Worm (Caenorhabditis elegans): Measurements from ENCODE around the gene ptp-4A2.

The ptp-4A2 gene

DNA sequence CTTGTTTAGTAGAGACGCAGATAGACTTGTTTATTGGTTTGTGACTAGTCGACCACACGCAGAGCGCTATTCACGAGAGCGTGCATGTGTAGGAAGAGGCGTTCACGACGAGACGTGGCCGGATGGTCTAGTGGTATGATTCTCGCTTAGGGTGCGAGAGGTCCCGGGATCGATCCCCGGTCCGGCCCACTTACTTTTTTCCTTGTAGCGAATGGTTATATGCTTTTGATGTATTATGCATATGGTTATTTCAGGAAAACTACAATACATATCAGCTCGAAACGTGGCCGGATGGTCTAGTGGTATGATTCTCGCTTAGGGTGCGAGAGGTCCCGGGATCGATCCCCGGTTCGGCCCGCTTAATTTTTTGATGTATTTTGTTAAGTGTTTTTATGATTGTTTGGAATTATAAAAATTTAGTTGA is 26.9 kb upstream of the ptp-4A2 start:
- peak; percentile 71 for TF ChIP-seq hlh-30 (tag; optimal IDR thresholded peaks at IDR 0.05; ENCODE audit: insufficient read depth)
- TF ChIP-seq dmd-8 (GFP tag; IDR thresholded peaks at IDR 0.05) = peak; percentile 84
- TF ChIP-seq aha-1 (tag) = peak; percentile 97
- TF ChIP-seq hif-1 (tag; optimal IDR thresholded peaks at IDR 0.05) = peak; percentile 18 to 60
- TF ChIP-seq nhr-77 (tag; optimal IDR thresholded peaks at IDR 0.05) = peak; percentile 66
- TF ChIP-seq unc-62 (GFP tag; optimal IDR thresholded peaks at IDR 0.05 in 1 of 2) = peak in 1 of 2 experiments; percentile 87
- no peak for TF ChIP-seq unc-62 (tag; optimal IDR thresholded peaks at IDR 0.05)
- TF ChIP-seq D1046.2 (GFP tag; IDR thresholded peaks at IDR 0.05) = peak; percentile 85
- TF ChIP-seq ztf-11 (tag; optimal IDR thresholded peaks at IDR 0.05) = no peak
- peak; percentile 62 for TF ChIP-seq unc-130 (GFP tag; optimal IDR thresholded peaks at IDR 0.05)
- TF ChIP-seq nhr-237 (tag; optimal IDR thresholded peaks at IDR 0.05) = no peak
- TF ChIP-seq nhr-6 (tag; optimal IDR thresholded peaks at IDR 0.05) = peak; percentile 63
- peak; percentile 9 for TF ChIP-seq zip-2 (tag; optimal IDR thresholded peaks at IDR 0.05)
- TF ChIP-seq zag-1 (tag; optimal IDR thresholded peaks at IDR 0.05) = no peak
- TF ChIP-seq pha-4 (GFP tag; IDR thresholded peaks at IDR 0.05) = peak; percentile 88
- TF ChIP-seq pha-4 (tag; optimal IDR thresholded peaks at IDR 0.05) = no peak
- TF ChIP-seq lsy-2 (tag; optimal IDR thresholded peaks at IDR 0.05) = peak; percentile 34 to 67
- TF ChIP-seq ceh-44 (GFP tag; IDR thresholded peaks at IDR 0.05) = peak; percentile 44; the same call in 1 of the 2 replicates
- TF ChIP-seq sdz-12 (GFP tag; optimal IDR thresholded peaks at IDR 0.05) = peak; percentile 69
- peak; percentile 62 for TF ChIP-seq nhr-102 (tag; optimal IDR thresholded peaks at IDR 0.05)
- peak; percentile 94 for TF ChIP-seq tra-1 (GFP tag; IDR thresholded peaks at IDR 0.05)
- peak; percentile 88 for TF ChIP-seq vab-7 (GFP tag; IDR thresholded peaks at IDR 0.05)
- TF ChIP-seq ztf-7 (tag; optimal IDR thresholded peaks at IDR 0.05) = peak; percentile 14
- TF ChIP-seq ctbp-1 (GFP tag; IDR thresholded peaks at IDR 0.05) = peak; percentile 89
- peak; percentile 39; the same call in 1 of the 2 replicates for TF ChIP-seq lin-1 (GFP tag; IDR thresholded peaks at IDR 0.05)
- peak; percentile 76 for TF ChIP-seq mes-2 (tag; optimal IDR thresholded peaks at IDR 0.05; ENCODE audit: poor library complexity, severe bottlenecking)
- no peak for TF ChIP-seq nhr-76 (tag; optimal IDR thresholded peaks at IDR 0.05)
- TF ChIP-seq nhr-42 (GFP tag; IDR thresholded peaks at IDR 0.05) = peak; percentile 88
- peak; percentile 66; the same call in 1 of the 2 replicates for TF ChIP-seq lin-29 (GFP tag; IDR thresholded peaks at IDR 0.05)
- no peak for TF ChIP-seq tag-97 (GFP tag; IDR thresholded peaks at IDR 0.05)
- peak; percentile 88; the same call in 1 of the 2 replicates for TF ChIP-seq F44E2.7 (GFP tag; IDR thresholded peaks at IDR 0.05)
- TF ChIP-seq ZK546.5 (tag; optimal IDR thresholded peaks at IDR 0.05) = no peak
- peak; percentile 79 for TF ChIP-seq ceh-20 (GFP tag; IDR thresholded peaks at IDR 0.05)
- no peak for TF ChIP-seq ceh-82 (tag; optimal IDR thresholded peaks at IDR 0.05)
- no peak for TF ChIP-seq daf-12 (tag; optimal IDR thresholded peaks at IDR 0.05)
- TF ChIP-seq Y48G9A.11 (GFP tag; IDR thresholded peaks at IDR 0.05) = peak; percentile 83
- TF ChIP-seq attf-4 (tag; optimal IDR thresholded peaks at IDR 0.05) = no peak
- peak; percentile 87 for TF ChIP-seq arid-1 (GFP tag; conservative IDR thresholded peaks at IDR 0.05)
- TF ChIP-seq madf-9 (GFP tag; conservative IDR thresholded peaks at IDR 0.05) = peak; percentile 67
- no peak for TF ChIP-seq pqm-1 (tag; optimal IDR thresholded peaks at IDR 0.05)
- peak; percentile 80 for TF ChIP-seq lim-7 (GFP tag; IDR thresholded peaks at IDR 0.05)
- TF ChIP-seq cey-2 (tag; optimal IDR thresholded peaks at IDR 0.05; ENCODE audit: borderline replicate concordance, insufficient read depth) = no peak
- TF ChIP-seq gei-8 (GFP tag; optimal IDR thresholded peaks at IDR 0.05) = peak; percentile 64
- TF ChIP-seq mxl-3 (GFP tag; optimal IDR thresholded peaks at IDR 0.05) = peak; percentile 69
- no peak for TF ChIP-seq nhr-10 (tag; optimal IDR thresholded peaks at IDR 0.05)
- peak; percentile 72 for TF ChIP-seq nhr-11 (tag; optimal IDR thresholded peaks at IDR 0.05)
- peak; percentile 83 for TF ChIP-seq rbr-2 (tag; optimal IDR thresholded peaks at IDR 0.05)
- peak; percentile 15 for TF ChIP-seq T20F7.1 (GFP tag; optimal IDR thresholded peaks at IDR 0.05)
- TF ChIP-seq spr-3 (GFP tag; optimal IDR thresholded peaks at IDR 0.05) = peak; percentile 79
- no peak for TF ChIP-seq skn-1 (tag; optimal IDR thresholded peaks at IDR 0.05)
- TF ChIP-seq hlh-11 (tag; optimal IDR thresholded peaks at IDR 0.05) = peak; percentile 76
- TF ChIP-seq snpc-4 (tag; optimal IDR thresholded peaks at IDR 0.05) = no peak

All from whole organism, L4 larva.